Worm (Caenorhabditis elegans): Measurements from ENCODE around the gene B0464.9.

DNA sequence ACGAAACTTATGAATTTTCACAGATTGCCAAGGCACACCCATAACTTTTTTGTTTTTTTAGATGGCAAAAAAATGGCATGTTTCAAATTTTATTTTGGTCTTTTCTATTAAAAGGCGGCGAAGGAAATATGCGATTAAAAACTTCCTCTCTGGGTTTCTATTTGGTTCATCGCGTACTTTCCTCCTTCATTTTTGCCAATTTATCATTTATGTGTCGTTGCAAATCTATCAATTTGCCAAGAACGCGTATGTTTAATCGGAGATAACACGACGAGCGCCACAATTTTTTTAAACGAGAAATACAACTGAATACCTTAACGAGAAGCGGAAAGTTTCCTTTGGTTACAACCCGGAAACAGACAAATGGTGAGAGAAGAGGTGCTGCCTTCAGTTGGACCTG lies 6.9 kb downstream of the B0464.9 start:
- TF ChIP-seq egl-27 (tag; optimal IDR thresholded peaks at IDR 0.05) = no peak
- TF ChIP-seq ceh-16 (tag; optimal IDR thresholded peaks at IDR 0.05) = no peak
- TF ChIP-seq skn-1 (tag; optimal IDR thresholded peaks at IDR 0.05) = no peak
- TF ChIP-seq fkh-10 (GFP tag; optimal IDR thresholded peaks at IDR 0.05) = no peak
- TF ChIP-seq nfya-1 (tag; optimal IDR thresholded peaks at IDR 0.05; ENCODE audit: insufficient read depth) = no peak
- no peak for TF ChIP-seq sea-2 (GFP tag; optimal IDR thresholded peaks at IDR 0.05)

Measured in whole organism, L3 larva.